Worm (Caenorhabditis elegans) whole organism, L4 larva: Measurements from ENCODE around the gene srd-38.

ENCODE experiments used
- Y105C5A.15 ChIP-seq: fragments of 200-800 bp; sonication (Bioruptor generic); IDR thresholded peaks from 2 replicates; pipeline ENCODE4 v1.3.6; 2022; ENCODE audit warnings: missing genetic modification characterization, missing compliant biosample characterization
- ZK546.5 ChIP-seq, 2 experiments: sonication (generic microtip); optimal IDR thresholded peaks; 2 replicates each; lab custom pipeline; 2017; ENCODE audit warnings: missing biosample characterization in 2 of 2, missing genetic modification characterization in 2 of 2
- hmg-1.1 ChIP-seq: fragments of 200-800 bp; sonication (Bioruptor generic); IDR thresholded peaks from 2 replicates; pipeline ENCODE4 v1.3.6; 2022; ENCODE audit warnings: missing genetic modification reagents, missing genetic modification characterization, missing compliant biosample characterization
- zag-1 ChIP-seq: fragments of 150-350 bp; optimal IDR thresholded peaks from 2 replicates; lab custom pipeline; 2014; ENCODE audit warnings: missing biosample characterization, missing genetic modification characterization

ce11 chrX:13306869-13307446, 15.4 kb downstream of the srd-38 start:
- TF ChIP-seq ZK546.5 (tag; optimal IDR thresholded peaks at IDR 0.05; lab: Kevin White, UChicago) (no peak), Y105C5A.15 (peak; percentile 88; the same call in 1 of the 2 replicates), zag-1 (tag; lab: Kevin White, UChicago) (no peak), hmg-1.1 (GFP tag; lab: Robert Waterston, UW) (peak; percentile 98)
